Fruit fly (Drosophila melanogaster): ENCODE measurements around the gene CG43063.

dm6 chr3R:13056553-13056952 lies 29.5 kb upstream of the CG43063 start:
- no peak for TF ChIP-seq CG1620 (GFP tag; optimal IDR thresholded peaks at IDR 0.05)
- TF ChIP-seq CG14711 (tag; optimal IDR thresholded peaks at IDR 0.05) = no peak
- TF ChIP-seq Hr96 (GFP tag; optimal IDR thresholded peaks at IDR 0.05) = no peak
- TF ChIP-seq CG12768 (GFP tag; optimal IDR thresholded peaks at IDR 0.05) = no peak
- TF ChIP-seq CG33017 (tag; optimal IDR thresholded peaks at IDR 0.05) = no peak
- no peak for TF ChIP-seq ovo (GFP tag; optimal IDR thresholded peaks at IDR 0.05)
- TF ChIP-seq tj (GFP tag; optimal IDR thresholded peaks at IDR 0.05) = no peak
- TF ChIP-seq bab1 (GFP tag; optimal IDR thresholded peaks at IDR 0.05) = no peak
- no peak for TF ChIP-seq Crg-1 (GFP tag; optimal IDR thresholded peaks at IDR 0.05)
